Worm (Caenorhabditis elegans): Measurements from ENCODE around the gene col-108.

- TF ChIP-seq ceh-18 (tag; optimal IDR thresholded peaks at IDR 0.05) (no peak), sox-4 (tag; optimal IDR thresholded peaks at IDR 0.05) (no peak), ceh-22 (tag; optimal IDR thresholded peaks at IDR 0.05) (no peak), lin-11 (tag; optimal IDR thresholded peaks at IDR 0.05) (no peak), nhr-232 (tag; optimal IDR thresholded peaks at IDR 0.05) (no peak), pax-1 (tag; optimal IDR thresholded peaks at IDR 0.05) (no peak), sox-2 (GFP tag; IDR thresholded peaks at IDR 0.05) (no peak), che-1 (tag; optimal IDR thresholded peaks at IDR 0.05) (no peak)
These were observed 29.5 kb upstream of the col-108 start for ce11 chrIV:1738892-1739291.

Measured in whole organism, late embryonic.